Worm (Caenorhabditis elegans) whole organism, young adult: ENCODE results near the gene R151.10.

ENCODE experiments used
- die-1 ChIP-seq: sonication (generic microtip); optimal IDR thresholded peaks from 2 replicates; lab custom pipeline; 2016; ENCODE audit warnings: missing genotype, mild to moderate bottlenecking, missing genetic modification characterization, missing compliant biosample characterization
- madf-6 ChIP-seq: fragments of 200-800 bp; sonication (Bioruptor generic); IDR thresholded peaks from 2 replicates; pipeline ENCODE4 v1.3.6; 2022; ENCODE audit warnings: missing genetic modification reagents, missing genetic modification characterization, missing compliant biosample characterization
- nhr-90 ChIP-seq: sonication (generic microtip); optimal IDR thresholded peaks from 2 replicates; lab custom pipeline; 2016; ENCODE audit warnings: missing genotype, mild to moderate bottlenecking, missing genetic modification characterization, missing compliant biosample characterization
- repo-1 ChIP-seq: sonication (generic microtip); optimal IDR thresholded peaks from 2 replicates; lab custom pipeline; 2017; ENCODE audit warnings: mild to moderate bottlenecking, missing genetic modification characterization, missing compliant biosample characterization
- tlf-1 ChIP-seq: fragments of 200-800 bp; sonication (Bioruptor generic); optimal IDR thresholded peaks from 2 replicates; lab custom pipeline; 2018; ENCODE audit warnings: mild to moderate bottlenecking, missing genetic modification characterization, missing compliant biosample characterization
- unc-130 ChIP-seq: sonication (generic microtip); optimal IDR thresholded peaks from 2 replicates; lab custom pipeline; 2016; ENCODE audit warnings: missing genetic modification reagents, missing genetic modification characterization, missing compliant biosample characterization
- unc-62 ChIP-seq: fragments of 150-350 bp; optimal IDR thresholded peaks from 2 replicates; lab custom pipeline; 2014; ENCODE audit warnings: missing biosample characterization, missing genetic modification reagents, missing genetic modification characterization
- ztf-25 ChIP-seq: fragments of 200-800 bp; sonication (Bioruptor generic); IDR thresholded peaks from 2 replicates; pipeline ENCODE4 v1.3.6; 2022; ENCODE audit warnings: missing genetic modification reagents, missing genetic modification characterization, missing compliant biosample characterization

DNA sequence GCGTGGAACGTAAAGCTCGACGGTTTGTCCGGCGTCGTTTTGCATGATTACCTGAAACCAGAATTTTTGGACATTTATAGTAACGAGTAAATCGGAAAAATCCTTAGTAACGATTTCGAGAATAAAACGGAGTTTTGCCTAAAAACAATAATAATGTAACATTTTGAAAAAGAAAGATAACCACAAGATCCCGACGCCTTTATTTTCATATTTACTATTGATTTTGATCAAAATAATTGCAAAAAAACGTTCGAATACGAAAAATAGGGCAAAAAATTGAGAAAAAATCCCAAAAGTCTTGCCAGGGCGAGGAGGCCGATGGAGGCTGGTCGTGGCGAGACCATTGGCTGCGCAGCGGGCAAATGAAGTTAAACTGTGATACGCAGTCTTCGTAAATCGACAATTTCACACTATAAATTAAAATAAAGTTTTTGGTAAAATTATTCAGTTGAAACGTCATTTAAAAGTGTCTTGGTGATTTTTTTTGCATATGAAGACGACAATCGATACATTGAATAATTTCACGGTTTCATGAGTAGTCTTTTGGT lies 41.1 kb downstream of the R151.10 start, which contains the start of gene rps-21:
- no peak for TF ChIP-seq nhr-90
- no peak for TF ChIP-seq unc-130 (GFP tag; lab: Kevin White, UChicago)
- TF ChIP-seq ztf-25 (GFP tag; lab: Robert Waterston, UW): no peak
- TF ChIP-seq tlf-1 (GFP tag; lab: Kevin White, UChicago): no peak
- TF ChIP-seq madf-6 (GFP tag; lab: Robert Waterston, UW): peak; percentile 59
- no peak for TF ChIP-seq repo-1
- no peak for TF ChIP-seq unc-62
- no peak for TF ChIP-seq die-1 (tag; lab: Kevin White, UChicago)
